Fruit fly (Drosophila melanogaster) whole organism, larva: ENCODE data around the gene Pdcd4.

Experiments used
- noc ChIP-seq: fragments of 200-800 bp; sonication (Bioruptor generic); optimal IDR thresholded peaks from 3 replicates; lab custom pipeline; 2019; ENCODE audit warnings: missing biosample characterization, mild to moderate bottlenecking, missing genetic modification characterization, moderate library complexity

Pdcd4 gene

DNA sequence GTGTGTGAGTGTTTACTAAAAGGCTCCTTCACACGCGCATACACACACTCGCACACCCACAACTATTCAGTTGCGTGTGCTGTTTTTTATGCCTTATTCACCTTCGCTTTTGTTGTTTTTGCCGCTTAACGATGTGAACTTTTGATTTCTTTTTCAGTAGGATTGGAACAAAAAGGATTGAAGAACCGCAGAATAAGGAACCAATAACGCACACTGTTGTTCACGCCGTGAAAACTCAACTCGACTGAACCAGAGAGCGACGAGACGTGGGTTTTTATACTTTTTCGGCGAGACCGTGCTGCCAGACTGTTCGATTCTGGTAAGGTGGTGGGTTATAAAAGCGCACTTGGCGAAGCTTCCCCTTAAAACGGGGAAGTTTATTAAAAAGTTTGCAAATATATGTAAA lies at the start of gene Pdcd4:
Pdcd4 (minus strand) TSS at position 255 of the 406 bp plus-strand sequence.
- no peak for TF ChIP-seq noc (tag; lab: Kevin White, UChicago)

DNA sequence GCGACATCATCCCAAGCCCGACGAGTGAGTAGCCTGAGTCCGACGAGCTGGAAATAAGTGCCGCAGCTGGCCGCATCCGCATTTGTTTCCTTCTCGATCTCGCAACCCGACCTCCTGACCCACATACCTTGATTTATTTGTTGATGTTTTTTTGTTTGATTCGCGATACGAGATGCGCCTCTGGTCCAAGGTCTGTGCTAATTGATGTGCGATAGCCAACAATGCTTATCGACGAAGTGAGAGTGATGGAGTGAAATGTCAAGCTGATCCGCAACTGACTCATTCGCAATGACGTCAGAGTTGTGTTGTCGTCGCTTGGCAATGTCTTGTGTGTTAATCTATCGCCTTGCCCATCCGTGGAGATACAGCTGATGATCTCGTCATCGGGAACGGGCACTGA lies 49.2 kb upstream of the Pdcd4 start:
- peak; percentile 56 for TF ChIP-seq noc (tag; lab: Kevin White, UChicago)

dm6 chrX:13800680-13801079 lies 45.5 kb upstream of the Pdcd4 start:
- TF ChIP-seq noc (tag; lab: Kevin White, UChicago), result no peak

DNA sequence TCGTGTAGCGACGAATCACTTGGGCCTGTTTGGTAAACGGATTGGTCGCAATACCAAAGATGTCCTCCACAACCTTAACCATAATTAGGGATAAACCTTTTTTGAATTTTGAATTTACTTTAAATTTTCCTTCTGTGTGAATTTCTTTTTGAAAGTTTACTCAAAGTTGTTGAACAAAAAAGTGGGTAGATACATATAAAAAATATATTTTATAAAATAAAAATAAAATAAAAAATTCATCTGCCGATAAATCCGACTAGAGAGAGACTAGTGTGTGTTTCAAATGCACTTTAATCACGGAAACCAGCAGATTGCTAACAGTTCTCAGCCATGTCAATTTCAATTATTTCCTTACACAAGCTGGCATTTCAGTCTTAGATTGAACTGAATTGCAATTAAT lies 42.3 kb upstream of the Pdcd4 start, which contains the start of gene CG10996:
CG10996 (minus strand) TSS at position 101 of the 400 bp plus-strand sequence.
- TF ChIP-seq noc (tag; lab: Kevin White, UChicago), result no peak

DNA sequence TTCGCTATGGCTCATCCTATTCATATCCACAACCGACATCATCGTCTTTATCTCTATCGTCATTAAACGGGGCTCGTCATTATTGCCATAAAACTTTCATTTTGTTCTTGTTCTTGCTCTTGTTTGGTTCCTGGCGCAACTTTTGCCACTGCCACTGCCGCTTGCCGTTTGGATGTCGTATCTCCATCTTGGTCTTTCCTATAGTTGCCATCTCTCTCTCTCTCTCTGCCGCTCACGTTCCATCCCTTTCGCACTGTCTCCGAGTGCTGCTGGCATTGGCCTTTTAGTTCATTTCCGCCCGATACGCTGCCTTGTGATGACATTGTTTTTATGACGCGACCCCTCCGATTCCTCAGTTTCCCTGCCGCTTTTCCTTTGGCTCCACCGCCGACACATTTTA lies 37.3 kb upstream of the Pdcd4 start:
- TF ChIP-seq noc (tag; lab: Kevin White, UChicago), result no peak

- no peak for TF ChIP-seq noc (tag; lab: Kevin White, UChicago)
These were observed 35.8 kb upstream of the Pdcd4 start, which contains the start of gene CG10993 for dm6 chrX:13791011-13791410. Gene CG10993, minus strand, starts transcription at chrX:13791111.

DNA sequence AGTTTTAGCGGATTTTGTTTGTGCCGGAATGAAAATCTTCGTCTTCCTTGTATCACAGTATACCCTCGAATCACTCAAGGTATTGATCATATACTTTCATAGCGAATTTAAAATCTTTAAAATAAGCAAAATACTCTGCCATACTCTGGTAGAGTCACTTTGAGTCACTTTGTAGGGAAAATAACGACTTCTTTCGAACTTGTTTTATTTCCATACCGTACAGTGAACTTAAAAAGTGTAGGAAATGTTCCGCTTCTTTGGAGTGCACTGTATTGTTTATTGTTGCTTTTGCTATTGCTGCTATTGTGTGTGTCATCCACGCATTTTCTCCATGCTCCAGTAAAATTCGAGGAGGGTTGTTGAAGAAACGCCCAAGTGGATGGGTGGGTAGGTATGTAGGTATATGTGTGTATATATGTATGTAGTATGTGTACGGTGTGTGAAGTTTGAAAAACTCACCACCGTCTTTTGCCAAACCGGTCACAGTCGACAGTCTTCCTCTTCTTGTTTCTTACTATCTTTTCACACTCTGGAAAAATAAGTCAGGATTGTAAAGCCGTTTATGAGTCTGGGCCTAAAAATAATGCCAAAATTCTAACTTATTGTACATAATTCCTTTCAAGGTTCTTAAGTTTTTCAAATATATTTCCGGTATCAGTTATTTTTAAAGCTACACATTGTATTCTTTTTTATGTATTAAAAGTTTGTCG lies 33.9 kb upstream of the Pdcd4 start:
- no peak for TF ChIP-seq noc (tag; lab: Kevin White, UChicago)

DNA sequence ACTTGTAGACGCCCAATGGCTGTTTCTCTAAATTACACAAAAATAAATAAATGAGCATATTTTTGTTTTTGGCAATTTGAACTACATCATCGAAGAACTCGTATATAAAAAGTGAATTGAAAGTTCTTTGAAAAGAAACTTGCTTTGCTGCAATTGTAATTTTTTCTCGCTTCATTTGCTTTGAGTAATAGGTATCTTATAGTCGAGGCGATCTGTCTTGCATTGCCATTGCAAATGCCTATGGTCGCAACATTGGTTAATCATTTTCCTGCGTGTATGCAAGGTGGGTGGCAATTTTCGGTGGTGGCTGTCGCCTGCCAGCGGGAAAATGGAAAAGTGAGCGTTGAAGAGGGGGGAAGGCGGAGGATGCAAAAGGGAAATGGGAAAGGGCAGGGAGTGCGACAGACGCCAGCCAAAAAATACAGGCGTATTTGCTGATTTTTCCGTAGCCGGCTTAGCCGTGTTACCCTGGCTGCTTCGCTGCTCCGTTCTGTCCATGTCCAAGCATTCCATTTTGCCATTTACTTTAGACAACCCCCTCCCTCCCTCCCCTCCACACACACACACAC lies 32.2 kb upstream of the Pdcd4 start:
- no peak for TF ChIP-seq noc (tag; lab: Kevin White, UChicago)

DNA sequence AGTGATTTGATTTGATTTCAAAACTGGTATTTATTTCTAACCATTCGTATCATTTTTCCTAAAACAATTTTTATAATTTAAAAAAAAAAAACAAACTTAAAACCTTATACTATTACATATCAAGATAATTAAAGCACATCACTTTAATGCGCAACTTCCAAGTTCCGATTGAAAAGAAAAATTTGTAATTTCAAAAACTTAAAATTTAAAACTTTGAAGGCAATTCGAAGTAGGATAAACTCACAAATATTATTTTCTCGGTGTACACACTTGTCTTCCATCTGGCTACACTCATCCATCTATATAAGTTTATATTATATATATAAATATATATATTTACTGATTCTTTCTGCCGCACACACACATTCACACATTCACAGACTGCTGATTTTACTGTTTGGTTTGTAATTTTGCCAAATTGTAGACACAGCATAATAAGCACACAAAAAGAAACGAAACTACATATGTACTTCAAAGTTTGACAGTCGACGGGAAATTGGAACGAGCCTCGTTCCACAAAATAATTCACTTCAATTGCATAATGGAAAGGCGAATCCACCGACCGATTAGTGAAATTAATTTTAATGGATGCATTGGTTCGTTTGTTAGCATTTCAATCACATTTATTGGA lies 30.9 kb upstream of the Pdcd4 start:
- no peak for TF ChIP-seq noc (tag; lab: Kevin White, UChicago)

- TF ChIP-seq noc (tag; lab: Kevin White, UChicago), result peak; percentile 7
These were observed 29.0 kb upstream of the Pdcd4 start for dm6 chrX:13783958-13784907.

DNA sequence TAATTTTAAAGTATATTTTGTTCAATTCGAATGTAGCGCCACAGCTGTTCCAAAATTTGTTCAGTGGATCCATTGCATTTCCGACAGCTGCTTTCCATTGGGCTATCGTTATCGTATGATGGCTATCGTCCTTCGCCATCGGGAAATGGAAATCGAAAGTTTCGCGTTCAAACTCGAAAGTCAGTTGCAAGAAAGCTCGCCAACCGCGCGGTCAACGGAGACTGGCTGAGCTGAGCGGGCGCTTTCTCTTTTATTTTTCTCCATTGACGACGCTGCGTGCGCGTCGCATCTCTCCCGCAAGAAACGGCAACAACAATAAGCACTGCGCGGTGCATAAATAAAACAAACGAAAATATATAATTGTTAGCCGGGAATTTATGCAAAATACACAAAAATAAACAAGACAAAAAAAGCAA lies 28.3 kb upstream of the Pdcd4 start, which contains the start of gene inaE:
inaE (plus strand) TSS at position 181 of the 416 bp plus-strand sequence.
- TF ChIP-seq noc (tag; lab: Kevin White, UChicago), result peak; percentile 37

dm6 chrX:13781739-13782502 lies 26.7 kb upstream of the Pdcd4 start, which contains the start of the genes CtsB and amrt:
Gene CtsB, minus strand, starts transcription at chrX:13782170.
Gene amrt, plus strand, starts transcription at chrX:13782459.
- peak; percentile 64 for TF ChIP-seq noc (tag; lab: Kevin White, UChicago)

DNA sequence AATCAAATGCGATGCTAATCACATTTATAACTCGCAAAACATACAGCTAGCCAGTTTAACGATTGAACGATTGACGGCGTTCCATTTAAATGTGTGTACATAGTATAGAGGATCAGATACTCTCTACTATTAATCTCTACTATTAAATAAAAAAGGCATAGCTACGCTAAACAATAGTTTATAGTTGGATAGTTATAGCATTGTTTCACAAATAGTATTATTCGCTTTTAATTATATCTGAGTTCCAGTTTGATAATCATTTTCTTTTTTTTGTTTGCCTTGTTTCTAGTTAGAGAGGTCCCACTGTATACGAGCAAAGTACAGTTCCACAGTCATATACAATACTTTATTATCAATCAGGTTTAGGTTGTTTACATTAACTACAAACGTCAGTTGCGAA lies 24.5 kb upstream of the Pdcd4 start:
- TF ChIP-seq noc (tag; lab: Kevin White, UChicago), result peak; percentile 22

- TF ChIP-seq noc (tag; lab: Kevin White, UChicago), result no peak
These were observed 23.4 kb upstream of the Pdcd4 start for dm6 chrX:13778568-13778967.
